Fruit fly (Drosophila melanogaster) S2 (cell line): ENCODE results near the gene Srrm1.

Experiments used
- CG8478 ChIP-seq: fragments of >200 bp; optimal IDR thresholded peaks from 2 replicates; lab custom pipeline; 2018
- CTCF ChIP-seq, 2 experiments: fragments of >200 bp; optimal IDR thresholded peaks; 2 replicates each; lab custom pipeline; 2018

- TF ChIP-seq CTCF (optimal IDR thresholded peaks at IDR 0.05; lab: Kevin White, UChicago): no peak
- no peak for TF ChIP-seq CG8478 (lab: Kevin White, UChicago)
Measured at dm6 chr3L:13030055-13030634, 6.5 kb upstream of the Srrm1 start.
